Worm (Caenorhabditis elegans) whole organism, L1 larva: ENCODE results near the gene Y62H9A.8.

Experiments used
- nhr-11 ChIP-seq: fragments of 150-350 bp; optimal IDR thresholded peaks from 2 replicates; lab custom pipeline; 2014; ENCODE audit warnings: missing biosample characterization, missing genetic modification characterization
- sox-4 ChIP-seq: sonication (generic microtip); optimal IDR thresholded peaks from 2 replicates; lab custom pipeline; 2016; ENCODE audit warnings: missing genetic modification characterization, missing compliant biosample characterization

- TF ChIP-seq sox-4 (no peak), nhr-11 (tag; lab: Kevin White, UChicago) (no peak)
Observed at ce11 chrX:11879871-11880270, 12.4 kb downstream of the Y62H9A.8 start, which contains the start of the genes Y62H9A.3 and Y62H9A.4.
